Fruit fly (Drosophila melanogaster) whole organism, pupa: ENCODE measurements around the gene ems.

ENCODE experiments used
- CG10348 ChIP-seq: fragments of 200-800 bp; sonication (Bioruptor generic); IDR thresholded peaks from 2 replicates; pipeline ENCODE4 v1.3.6; 2022; ENCODE audit warnings: missing biosample characterization, missing genetic modification characterization
- CG12605 ChIP-seq: fragments of 200-800 bp; sonication (Bioruptor generic); IDR thresholded peaks from 2 replicates; pipeline ENCODE4 v1.3.6; 2022; ENCODE audit warnings: missing biosample characterization, missing genetic modification characterization
- CG13204 ChIP-seq: fragments of 200-800 bp; sonication (Bioruptor generic); optimal IDR thresholded peaks from 2 replicates; lab custom pipeline; 2018; ENCODE audit warnings: missing biosample characterization, mild to moderate bottlenecking, missing genetic modification characterization, moderate library complexity
- CG14655 ChIP-seq: fragments of 200-800 bp; sonication (Bioruptor generic); optimal IDR thresholded peaks from 3 replicates; lab custom pipeline; 2017; ENCODE audit warnings: mild to moderate bottlenecking, missing biosample characterization, missing genetic modification reagents, missing genetic modification characterization
- CG15710 ChIP-seq: fragments of 200-800 bp; sonication (Bioruptor generic); optimal IDR thresholded peaks from 2 replicates; lab custom pipeline; 2018; ENCODE audit warnings: missing biosample characterization, mild to moderate bottlenecking, missing genetic modification characterization, moderate library complexity
- CG17806 ChIP-seq: fragments of 200-800 bp; sonication (Bioruptor generic); optimal IDR thresholded peaks from 2 replicates; lab custom pipeline; 2018; ENCODE audit warnings: missing biosample characterization, mild to moderate bottlenecking, missing genetic modification characterization, moderate library complexity
- CG32121 ChIP-seq: fragments of 200-800 bp; sonication (Bioruptor generic); IDR thresholded peaks from 2 replicates; pipeline ENCODE4 v1.3.6; 2022; ENCODE audit warnings: missing biosample characterization, missing genetic modification characterization
- CG34367 ChIP-seq: fragments of 200-800 bp; sonication (Bioruptor generic); optimal IDR thresholded peaks from 2 replicates; lab custom pipeline; 2018; ENCODE audit warnings: missing biosample characterization, mild to moderate bottlenecking, missing genetic modification characterization
- CG4496 ChIP-seq: fragments of 200-800 bp; sonication (Bioruptor generic); IDR thresholded peaks from 3 replicates; pipeline ENCODE4 v1.3.6; 2022; ENCODE audit warnings: missing biosample characterization, missing genetic modification characterization
- CG8159 ChIP-seq: fragments of 200-800 bp; sonication (Bioruptor generic); optimal IDR thresholded peaks from 3 replicates; lab custom pipeline; 2018; ENCODE audit warnings: missing biosample characterization, mild to moderate bottlenecking, missing genetic modification characterization, moderate library complexity
- CG8301 ChIP-seq: fragments of 200-800 bp; sonication (Bioruptor generic); optimal IDR thresholded peaks from 2 replicates; lab custom pipeline; 2018; ENCODE audit warnings: missing biosample characterization, mild to moderate bottlenecking, missing genetic modification characterization
- CG9948 ChIP-seq: fragments of 200-800 bp; sonication (Bioruptor generic); optimal IDR thresholded peaks from 2 replicates; lab custom pipeline; 2018; ENCODE audit warnings: missing biosample characterization, mild to moderate bottlenecking, missing genetic modification characterization, moderate library complexity
- D1 ChIP-seq: fragments of 200-800 bp; sonication (Bioruptor generic); optimal IDR thresholded peaks from 2 replicates; lab custom pipeline; 2018; ENCODE audit warnings: missing biosample characterization, mild to moderate bottlenecking, missing genetic modification characterization, moderate library complexity
- EcR ChIP-seq: fragments of 200-800 bp; sonication (Bioruptor generic); optimal IDR thresholded peaks from 3 replicates; lab custom pipeline; 2019; ENCODE audit warnings: missing biosample characterization, missing genetic modification characterization, mild to moderate bottlenecking, moderate library complexity, missing genetic modification reagents
- Ets98B ChIP-seq: fragments of 200-800 bp; sonication (Bioruptor generic); IDR thresholded peaks from 2 replicates; pipeline ENCODE4 v1.3.6; 2022; ENCODE audit warnings: missing biosample characterization, missing genetic modification characterization
- Pif1A ChIP-seq: fragments of 200-800 bp; sonication (Bioruptor generic); optimal IDR thresholded peaks from 3 replicates; lab custom pipeline; 2016; ENCODE audit warnings: missing biosample characterization, missing genetic modification characterization
- Pif1B ChIP-seq: fragments of 200-800 bp; sonication (Bioruptor generic); optimal IDR thresholded peaks from 3 replicates; lab custom pipeline; 2016; ENCODE audit warnings: missing biosample characterization, missing genetic modification characterization
- Snoo ChIP-seq: fragments of 200-800 bp; sonication (Bioruptor generic); optimal IDR thresholded peaks from 3 replicates; lab custom pipeline; 2017; ENCODE audit warnings: missing biosample characterization, mild to moderate bottlenecking, missing genetic modification characterization, inconsistent platforms
- fd96Ca ChIP-seq: fragments of 200-800 bp; sonication (Bioruptor generic); IDR thresholded peaks from 3 replicates; pipeline ENCODE4 v1.3.6; 2022; ENCODE audit warnings: missing biosample characterization, missing genetic modification characterization
- gl ChIP-seq: fragments of 200-800 bp; sonication (Bioruptor generic); optimal IDR thresholded peaks from 2 replicates; lab custom pipeline; 2018; ENCODE audit warnings: missing biosample characterization, mild to moderate bottlenecking, missing genetic modification characterization
- rn ChIP-seq: fragments of 200-800 bp; sonication (Bioruptor generic); IDR thresholded peaks from 2 replicates; pipeline ENCODE4 v1.3.6; 2022; ENCODE audit warnings: missing biosample characterization, missing genetic modification characterization

Gene ems

DNA sequence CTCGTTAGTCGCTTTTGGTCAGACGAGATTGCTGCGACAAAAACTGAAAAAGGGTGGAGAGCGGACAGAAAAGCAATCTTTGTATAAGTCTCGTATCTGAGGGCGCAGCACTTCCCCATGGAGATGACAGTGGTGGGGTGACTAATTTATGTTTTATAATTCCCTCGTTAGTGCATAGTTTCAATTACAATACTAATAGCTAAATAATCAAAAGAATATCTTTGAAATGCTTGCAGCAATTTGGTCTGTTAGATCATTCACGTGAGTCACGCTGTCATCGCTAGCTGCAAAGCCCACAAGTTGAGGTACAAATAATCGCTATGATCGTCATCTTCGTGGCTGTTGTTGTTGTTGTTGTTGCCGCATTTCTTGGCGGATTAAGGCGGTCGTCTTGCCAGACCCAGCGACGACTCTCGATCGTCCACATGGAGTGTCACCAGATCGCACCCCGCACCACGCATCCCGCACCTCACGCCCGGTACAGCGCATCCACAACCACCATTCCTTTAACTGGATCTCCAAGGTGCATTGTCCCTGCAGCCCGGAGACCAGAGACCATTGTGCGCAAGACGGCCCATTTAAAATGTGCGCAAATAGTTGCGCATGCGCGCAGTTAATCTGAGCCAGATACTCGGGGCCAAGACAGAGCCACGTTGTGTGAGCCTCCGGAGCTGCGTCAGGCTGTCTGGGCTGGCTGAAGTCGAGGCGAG lies 20.3 kb downstream of the ems start:
- TF ChIP-seq CG9948: peak; percentile 73
- peak; percentile 84 for TF ChIP-seq fd96Ca (GFP tag; lab: Robert Waterston, UW)
- peak; percentile 47 for TF ChIP-seq Pif1A (GFP tag; lab: Kevin White, UChicago)
- TF ChIP-seq Pif1B (GFP tag; lab: Kevin White, UChicago): peak; percentile 74
- TF ChIP-seq CG13204: peak; percentile 66
- TF ChIP-seq Ets98B (GFP tag; lab: Robert Waterston, UW): peak; percentile 54; the same call in 1 of the 2 replicates
- TF ChIP-seq CG8301 (tag; lab: Kevin White, UChicago): peak; percentile 73
- no peak for TF ChIP-seq CG32121 (GFP tag; lab: Robert Waterston, UW)
- peak; percentile 83 for TF ChIP-seq gl (tag; lab: Kevin White, UChicago)
- peak; percentile 88 for TF ChIP-seq CG17806 (tag; lab: Kevin White, UChicago)
- peak; percentile 91 for TF ChIP-seq EcR (GFP tag; lab: Kevin White, UChicago)
- peak; percentile 71 for TF ChIP-seq CG4496 (GFP tag; lab: Robert Waterston, UW)
- peak; percentile 82 for TF ChIP-seq CG14655 (GFP tag; lab: Kevin White, UChicago)
- TF ChIP-seq CG12605 (GFP tag; lab: Robert Waterston, UW): peak; percentile 44; the same call in 1 of the 2 replicates
- TF ChIP-seq CG8159: peak; percentile 90
- peak; percentile 76 for TF ChIP-seq CG34367
- no peak for TF ChIP-seq rn
- TF ChIP-seq CG10348: no peak
- peak; percentile 69 for TF ChIP-seq Snoo (tag; lab: Kevin White, UChicago)
- TF ChIP-seq D1: peak; percentile 4
- TF ChIP-seq CG15710 (tag; lab: Kevin White, UChicago): peak; percentile 85

DNA sequence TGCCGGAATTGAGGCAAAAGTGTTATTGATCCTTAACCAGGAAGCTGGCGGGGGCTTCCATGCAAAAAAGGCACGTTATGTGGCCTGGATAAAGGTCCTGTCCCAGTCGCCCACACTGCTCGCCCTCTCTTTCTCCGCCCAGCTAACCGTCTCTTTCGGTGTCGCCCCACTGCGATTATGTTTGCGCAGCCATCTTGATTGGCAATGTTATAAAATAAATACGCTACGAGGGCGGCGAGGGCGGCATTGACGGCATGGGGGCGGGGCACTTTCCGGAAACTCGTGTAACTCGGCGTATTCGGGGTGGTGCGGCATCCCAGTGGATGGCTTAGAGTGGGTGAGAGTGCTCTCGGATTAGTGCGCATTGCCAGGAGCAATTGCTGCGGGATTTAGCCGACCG lies 22.0 kb downstream of the ems start:
- TF ChIP-seq CG9948 (no peak), fd96Ca (GFP tag; lab: Robert Waterston, UW) (no peak)
- TF ChIP-seq, all 21 proteins: peak for 0

DNA sequence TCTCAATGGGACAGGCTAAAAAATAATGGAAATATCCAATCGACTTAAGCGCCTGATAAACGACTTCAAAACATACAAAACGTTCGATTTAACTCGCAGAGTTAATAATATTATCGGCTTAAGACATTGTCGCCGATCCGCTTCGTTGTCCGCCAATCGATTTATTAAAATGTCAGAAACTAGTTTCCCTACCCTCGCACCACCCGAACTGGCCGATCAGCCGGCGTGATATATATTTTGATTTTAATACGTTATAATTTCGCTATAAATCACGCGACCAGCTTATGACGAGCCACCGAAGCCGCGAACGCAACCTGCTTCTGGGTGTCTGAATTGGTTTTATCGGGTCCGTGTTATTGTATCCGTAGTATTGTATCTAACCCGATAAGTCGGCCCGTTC lies 25.9 kb downstream of the ems start:
- no peak for TF ChIP-seq CG34367
- TF ChIP-seq EcR (GFP tag; lab: Kevin White, UChicago): no peak
- no peak for TF ChIP-seq CG17806 (tag; lab: Kevin White, UChicago)
- no peak for TF ChIP-seq fd96Ca (GFP tag; lab: Robert Waterston, UW)
- no peak for TF ChIP-seq CG13204
- TF ChIP-seq CG8159: no peak
- TF ChIP-seq CG9948: no peak

DNA sequence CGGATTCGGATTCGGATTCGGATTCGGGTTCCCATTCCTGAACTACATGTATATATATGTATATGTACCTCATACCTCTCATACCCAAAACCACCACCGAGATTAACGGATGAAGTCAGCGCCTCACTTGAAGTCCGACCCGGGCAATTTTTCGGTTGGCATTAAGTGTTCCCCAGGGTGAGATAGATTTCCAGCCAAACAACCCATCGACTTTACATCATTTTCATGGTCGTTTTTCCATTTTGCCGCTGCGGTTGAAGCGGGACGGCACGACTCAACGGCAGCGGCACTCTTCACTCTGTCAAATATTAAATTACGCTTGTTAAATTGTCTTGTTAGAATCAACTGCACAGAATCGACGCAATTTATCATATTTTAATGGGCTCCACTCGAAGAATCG lies 28.6 kb downstream of the ems start:
- TF ChIP-seq CG34367 (no peak), CG4496 (GFP tag; lab: Robert Waterston, UW) (no peak)

DNA sequence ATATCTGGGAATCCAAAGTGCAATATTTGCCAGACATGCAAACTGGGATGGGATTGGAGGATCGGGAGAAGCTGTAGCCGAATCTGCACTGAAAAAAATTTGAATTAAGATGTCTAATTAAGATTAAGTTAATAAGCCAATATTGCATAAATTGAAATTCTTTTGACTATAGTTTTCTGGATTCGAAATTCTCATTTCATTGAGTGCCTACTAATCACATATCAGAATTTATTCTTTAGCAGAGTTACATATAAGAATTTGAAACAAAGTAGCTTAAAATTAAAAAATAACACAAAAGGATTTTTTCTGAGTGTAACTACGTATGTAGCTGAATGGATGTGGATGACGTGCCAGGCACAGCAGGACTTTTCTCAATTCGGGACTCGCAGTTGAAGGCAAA lies 30.2 kb downstream of the ems start:
- TF ChIP-seq CG34367 (no peak), Pif1A (GFP tag; lab: Kevin White, UChicago) (no peak), CG15710 (tag; lab: Kevin White, UChicago) (peak; percentile 28), CG32121 (GFP tag; lab: Robert Waterston, UW) (no peak), CG4496 (GFP tag; lab: Robert Waterston, UW) (no peak), CG12605 (GFP tag; lab: Robert Waterston, UW) (no peak), CG14655 (GFP tag; lab: Kevin White, UChicago) (peak; percentile 0), CG17806 (tag; lab: Kevin White, UChicago) (no peak), CG9948 (peak; percentile 52), Pif1B (GFP tag; lab: Kevin White, UChicago) (no peak), fd96Ca (GFP tag; lab: Robert Waterston, UW) (no peak), D1 (no peak), rn (no peak), CG8159 (peak; percentile 30), Ets98B (GFP tag; lab: Robert Waterston, UW) (no peak)

DNA sequence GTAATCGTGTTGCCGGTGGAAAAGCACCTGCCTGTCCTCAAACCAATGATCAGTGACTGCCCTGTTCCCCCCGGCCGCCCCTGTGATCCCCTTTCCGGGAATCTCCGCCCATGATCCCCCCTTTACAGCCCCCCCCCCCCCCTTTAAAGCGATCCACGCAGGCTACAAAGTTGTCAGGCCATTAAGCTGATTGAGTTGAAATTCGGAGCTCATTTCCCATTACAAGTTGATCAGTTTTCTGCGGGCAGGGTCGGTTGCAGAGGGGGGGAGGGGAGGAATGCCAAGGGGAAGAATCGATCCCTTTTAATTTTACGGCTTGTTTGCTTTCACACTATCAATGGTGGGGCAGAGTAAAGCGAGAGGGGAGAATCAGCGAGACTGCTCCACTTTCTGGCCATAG lies 32.3 kb downstream of the ems start:
- TF ChIP-seq CG32121 (GFP tag; lab: Robert Waterston, UW) (no peak), CG9948 (no peak), Pif1A (GFP tag; lab: Kevin White, UChicago) (no peak), CG14655 (GFP tag; lab: Kevin White, UChicago) (no peak), rn (no peak), EcR (GFP tag; lab: Kevin White, UChicago) (no peak), CG8301 (tag; lab: Kevin White, UChicago) (no peak), CG12605 (GFP tag; lab: Robert Waterston, UW) (no peak), CG10348 (no peak), Snoo (tag; lab: Kevin White, UChicago) (no peak), CG13204 (no peak), gl (tag; lab: Kevin White, UChicago) (no peak), Ets98B (GFP tag; lab: Robert Waterston, UW) (no peak), CG17806 (tag; lab: Kevin White, UChicago) (no peak), D1 (no peak)

DNA sequence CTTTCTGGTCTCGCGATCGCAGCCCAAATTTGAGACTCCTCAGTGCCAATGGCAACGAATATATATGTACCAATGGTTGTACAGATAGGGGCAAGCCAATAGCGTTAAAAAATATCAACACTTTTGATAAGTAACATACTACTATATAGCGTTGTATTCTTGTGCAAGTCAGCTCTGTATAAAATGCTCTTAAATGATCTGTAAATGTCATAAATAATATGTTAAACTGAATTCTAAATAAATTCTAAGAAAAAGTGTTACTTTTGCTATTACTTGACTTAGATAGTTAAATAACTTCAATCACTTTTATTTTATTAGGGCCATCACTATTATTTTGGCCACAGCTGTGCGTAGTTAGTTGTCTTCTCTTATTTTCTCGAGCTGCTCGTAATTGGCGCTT lies 33.0 kb downstream of the ems start:
- TF ChIP-seq D1 (no peak), EcR (GFP tag; lab: Kevin White, UChicago) (no peak), CG15710 (tag; lab: Kevin White, UChicago) (peak; percentile 72), gl (tag; lab: Kevin White, UChicago) (no peak), fd96Ca (GFP tag; lab: Robert Waterston, UW) (no peak), CG12605 (GFP tag; lab: Robert Waterston, UW) (no peak), Snoo (tag; lab: Kevin White, UChicago) (peak; percentile 30), CG8301 (tag; lab: Kevin White, UChicago) (peak; percentile 12), CG9948 (peak; percentile 65), CG13204 (no peak), CG34367 (peak; percentile 46), CG14655 (GFP tag; lab: Kevin White, UChicago) (peak; percentile 19), CG4496 (GFP tag; lab: Robert Waterston, UW) (no peak), Pif1A (GFP tag; lab: Kevin White, UChicago) (peak; percentile 54), Ets98B (GFP tag; lab: Robert Waterston, UW) (no peak), CG17806 (tag; lab: Kevin White, UChicago) (peak; percentile 11), Pif1B (GFP tag; lab: Kevin White, UChicago) (peak; percentile 36), CG8159 (peak; percentile 50), CG32121 (GFP tag; lab: Robert Waterston, UW) (no peak), CG10348 (no peak), rn (no peak)
